Worm (Caenorhabditis elegans): Measurements from ENCODE around the gene F36H1.3.
"Not testable (repeated sequence)": the region's sequence is repeated elsewhere in the genome, so short reads cannot be mapped to it uniquely, and the experiment has no call there.

Gene F36H1.3

DNA sequence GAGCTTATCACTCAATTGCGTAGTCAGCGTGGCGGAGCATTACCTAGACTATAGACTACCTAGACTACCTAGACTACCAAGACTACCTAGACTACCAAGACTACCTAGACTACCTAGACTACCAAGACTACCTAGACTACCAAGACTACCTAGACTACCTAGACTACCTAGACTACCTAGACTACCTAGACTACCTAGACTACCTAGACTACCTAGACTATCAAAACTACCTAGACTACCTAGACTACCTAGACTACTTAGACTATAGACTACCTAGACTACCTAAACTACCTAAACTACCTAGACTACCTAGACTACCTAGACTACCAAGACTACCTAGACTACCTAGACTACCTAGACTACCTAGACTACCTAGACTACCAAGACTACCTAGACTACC, 21.0 kb downstream of the F36H1.3 start:
- TF ChIP-seq unc-62 (GFP tag; optimal IDR thresholded peaks at IDR 0.05 in 1 of 2) (peak in 1 of 2 experiments; percentile 96), zag-1 (tag; optimal IDR thresholded peaks at IDR 0.05) (peak; percentile 46)
- TF ChIP-seq unc-62 (tag; optimal IDR thresholded peaks at IDR 0.05) = not testable (repeated sequence)

DNA sequence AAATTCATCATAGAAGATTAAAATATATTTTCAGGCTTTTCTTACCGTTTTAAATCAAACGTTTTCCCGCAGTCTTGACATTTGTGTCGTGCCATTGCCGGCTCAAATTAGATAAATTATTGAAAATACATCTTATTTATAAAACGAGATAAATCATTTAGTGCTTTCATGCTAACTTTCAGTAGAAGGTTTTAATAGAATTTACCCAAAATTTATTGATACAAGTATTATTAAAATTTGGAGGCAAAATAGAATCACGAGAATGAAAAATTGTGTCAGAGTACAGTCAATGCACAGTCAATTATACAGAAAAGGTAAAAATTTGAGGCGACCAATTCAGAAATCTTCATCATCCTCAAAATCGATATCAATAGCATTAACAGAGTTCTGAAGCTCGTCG, 28.6 kb downstream of the F36H1.3 start, which contains the start of gene Y5F2A.4:
TSS of gene Y5F2A.4 (minus strand) at position 101 of the 400 bp plus-strand sequence.
- TF ChIP-seq attf-4 (tag; optimal IDR thresholded peaks at IDR 0.05) = no peak
- no peak for TF ChIP-seq nhr-111 (GFP tag; optimal IDR thresholded peaks at IDR 0.05)
- TF ChIP-seq mxl-2 (GFP tag; conservative IDR thresholded peaks at IDR 0.05) = no peak
- no peak for TF ChIP-seq arid-1 (GFP tag; conservative IDR thresholded peaks at IDR 0.05)
- no peak for TF ChIP-seq lin-29 (GFP tag; IDR thresholded peaks at IDR 0.05)
- TF ChIP-seq snpc-4 (tag; optimal IDR thresholded peaks at IDR 0.05) = no peak
- TF ChIP-seq gei-8 (GFP tag; optimal IDR thresholded peaks at IDR 0.05) = no peak
- no peak for TF ChIP-seq zip-11 (GFP tag; IDR thresholded peaks at IDR 0.05)
- TF ChIP-seq jun-1 (tag; optimal IDR thresholded peaks at IDR 0.05) = no peak
- TF ChIP-seq daf-8 (GFP tag; IDR thresholded peaks at IDR 0.05) = no peak
- TF ChIP-seq nhr-76 (tag; optimal IDR thresholded peaks at IDR 0.05) = no peak
- no peak for TF ChIP-seq hlh-30 (tag; optimal IDR thresholded peaks at IDR 0.05; ENCODE audit: insufficient read depth)
- TF ChIP-seq php-3 (GFP tag; IDR thresholded peaks at IDR 0.05) = no peak
- no peak for TF ChIP-seq cey-2 (tag; optimal IDR thresholded peaks at IDR 0.05; ENCODE audit: borderline replicate concordance, insufficient read depth)
- TF ChIP-seq egl-43 (GFP tag; IDR thresholded peaks at IDR 0.05) = no peak
- no peak for TF ChIP-seq ceh-28 (tag; optimal IDR thresholded peaks at IDR 0.05)
- no peak for TF ChIP-seq spr-1 (tag; optimal IDR thresholded peaks at IDR 0.05)
- no peak for TF ChIP-seq nhr-11 (tag; optimal IDR thresholded peaks at IDR 0.05)
- no peak for TF ChIP-seq daf-12 (tag; optimal IDR thresholded peaks at IDR 0.05)

DNA sequence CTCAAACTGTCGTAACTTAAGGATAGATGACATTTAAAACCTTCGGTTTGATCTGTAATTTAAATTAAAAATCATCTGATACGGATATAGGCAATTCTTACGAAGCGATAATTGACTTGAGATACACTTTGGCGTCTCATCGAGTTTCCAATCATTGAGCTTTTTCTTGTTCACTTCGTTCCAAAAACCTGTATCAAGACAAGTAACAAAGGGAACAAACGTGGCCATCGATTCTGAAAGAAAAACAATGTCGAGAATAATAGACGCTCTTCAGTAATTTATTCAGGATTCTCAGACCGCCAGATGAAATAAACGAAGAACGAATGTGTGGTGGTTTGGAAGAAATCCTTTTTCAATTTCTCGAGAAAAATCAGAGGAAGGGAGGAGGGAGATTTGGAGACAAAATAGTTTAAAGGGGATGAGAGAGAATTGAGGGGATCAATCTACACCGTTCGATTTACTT, 30.9 kb downstream of the F36H1.3 start, which contains the start of gene atg-7:
TSS of gene atg-7 (minus strand) at position 233 of the 463 bp plus-strand sequence.
- TF ChIP-seq daf-16 (GFP tag; optimal IDR thresholded peaks at IDR 0.05) (no peak), daf-16 (tag; optimal IDR thresholded peaks at IDR 0.05) (peak; percentile 51), ceh-20 (GFP tag; IDR thresholded peaks at IDR 0.05) (no peak), mxl-3 (GFP tag; optimal IDR thresholded peaks at IDR 0.05) (no peak), ceh-82 (tag; optimal IDR thresholded peaks at IDR 0.05) (no peak), gei-8 (GFP tag; optimal IDR thresholded peaks at IDR 0.05) (peak; percentile 25), spr-3 (GFP tag; optimal IDR thresholded peaks at IDR 0.05) (peak; percentile 70), hif-1 (tag; optimal IDR thresholded peaks at IDR 0.05) (peak in 1 of 2 experiments; percentile 10), mdl-1 (tag; optimal IDR thresholded peaks at IDR 0.05) (peak in 1 of 2 experiments; percentile 5), daf-12 (tag; optimal IDR thresholded peaks at IDR 0.05) (no peak), ZK337.2 (GFP tag; IDR thresholded peaks at IDR 0.05) (no peak), set-16 (GFP tag; IDR thresholded peaks at IDR 0.05) (no peak), F26F4.8 (GFP tag; conservative IDR thresholded peaks at IDR 0.05) (no peak), zip-2 (tag; optimal IDR thresholded peaks at IDR 0.05) (peak; percentile 44), dmd-8 (GFP tag; IDR thresholded peaks at IDR 0.05) (no peak), ztf-7 (tag; optimal IDR thresholded peaks at IDR 0.05) (no peak), arid-1 (GFP tag; conservative IDR thresholded peaks at IDR 0.05) (no peak), zfp-2 (tag; optimal IDR thresholded peaks at IDR 0.05) (no peak), zfp-3 (GFP tag; conservative IDR thresholded peaks at IDR 0.05) (peak; percentile 69; the same call in 1 of the 2 replicates), F49E8.2 (tag; optimal IDR thresholded peaks at IDR 0.05; ENCODE audit: borderline replicate concordance) (no peak), lin-29 (GFP tag; IDR thresholded peaks at IDR 0.05) (peak; percentile 22; the same call in 1 of the 2 replicates), tra-1 (GFP tag; IDR thresholded peaks at IDR 0.05) (no peak), Y5F2A.4 (GFP tag; optimal IDR thresholded peaks at IDR 0.05) (no peak), nhr-76 (tag; optimal IDR thresholded peaks at IDR 0.05) (no peak), mes-2 (tag; optimal IDR thresholded peaks at IDR 0.05; ENCODE audit: poor library complexity, severe bottlenecking) (no peak), Y75B8A.6 (GFP tag; IDR thresholded peaks at IDR 0.05) (no peak), nhr-111 (GFP tag; optimal IDR thresholded peaks at IDR 0.05) (no peak), nhr-25 (tag; optimal IDR thresholded peaks at IDR 0.05; ENCODE audit: borderline replicate concordance, insufficient read depth) (no peak), lin-38 (GFP tag; IDR thresholded peaks at IDR 0.05) (0 out of 2 replicates have a peak, but pooled peaks have one; percentile 24), fos-1 (tag; optimal IDR thresholded peaks at IDR 0.05) (no peak), madf-9 (GFP tag; conservative IDR thresholded peaks at IDR 0.05) (no peak), nhr-11 (tag; optimal IDR thresholded peaks at IDR 0.05) (no peak)
